Fruit fly (Drosophila melanogaster) ovary, adult (tissue): Measurements from ENCODE around the gene CG8620.

Experiments used
- CG17801 ChIP-seq: fragments of 200-800 bp; optimal IDR thresholded peaks from 2 replicates; lab custom pipeline; 2019; ENCODE audit warnings: missing biosample characterization, mild to moderate bottlenecking, missing genetic modification characterization, moderate library complexity; ENCODE audit not compliant: partially characterized antibody

The CG8620 gene

DNA sequence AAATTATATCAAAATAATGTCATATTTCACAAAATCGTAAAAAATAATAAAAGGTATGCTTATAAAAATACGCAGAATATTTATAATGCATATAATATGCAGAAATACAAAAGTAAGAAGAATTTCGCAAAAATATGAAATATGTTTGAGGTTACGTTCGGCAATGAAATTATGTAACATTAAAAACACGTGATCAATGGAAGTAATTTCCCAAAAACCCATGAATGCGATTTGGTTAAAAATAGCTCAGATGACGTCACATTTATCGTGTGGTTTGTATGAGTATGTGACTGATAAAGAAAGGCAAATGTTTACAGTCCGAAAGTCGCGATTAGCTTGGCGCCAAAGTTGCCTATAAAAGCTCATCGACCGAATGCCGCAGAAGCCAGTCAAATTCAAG is at the start of gene CG8620:
TSS of gene CG8620 (plus strand) at position 387 of the 400 bp plus-strand sequence.
- TF ChIP-seq CG17801 (GFP tag; lab: Kevin White, UChicago), result no peak

DNA sequence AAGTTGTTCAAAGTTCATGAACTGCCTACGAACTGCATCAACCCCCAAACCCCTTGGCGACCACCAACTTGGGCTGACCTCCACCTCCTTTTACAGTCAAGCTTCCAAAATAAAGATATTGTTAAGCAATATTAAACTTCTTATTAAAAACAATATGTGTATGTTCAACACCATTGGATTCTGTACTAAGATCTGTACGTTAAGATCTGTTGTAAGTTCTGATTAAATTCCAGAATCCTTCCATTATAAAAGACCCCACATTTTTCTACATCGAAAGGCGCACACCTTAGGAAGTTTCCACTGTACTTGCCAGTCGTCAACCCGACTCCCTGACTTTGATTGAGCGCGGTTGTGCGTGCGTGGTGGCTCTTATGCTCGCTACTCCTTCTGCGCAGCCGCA is 44.9 kb upstream of the CG8620 start:
- no peak for TF ChIP-seq CG17801 (GFP tag; lab: Kevin White, UChicago)

dm6 chr3L:7115944-7116343 is 42.0 kb upstream of the CG8620 start:
- TF ChIP-seq CG17801 (GFP tag; lab: Kevin White, UChicago), result no peak

DNA sequence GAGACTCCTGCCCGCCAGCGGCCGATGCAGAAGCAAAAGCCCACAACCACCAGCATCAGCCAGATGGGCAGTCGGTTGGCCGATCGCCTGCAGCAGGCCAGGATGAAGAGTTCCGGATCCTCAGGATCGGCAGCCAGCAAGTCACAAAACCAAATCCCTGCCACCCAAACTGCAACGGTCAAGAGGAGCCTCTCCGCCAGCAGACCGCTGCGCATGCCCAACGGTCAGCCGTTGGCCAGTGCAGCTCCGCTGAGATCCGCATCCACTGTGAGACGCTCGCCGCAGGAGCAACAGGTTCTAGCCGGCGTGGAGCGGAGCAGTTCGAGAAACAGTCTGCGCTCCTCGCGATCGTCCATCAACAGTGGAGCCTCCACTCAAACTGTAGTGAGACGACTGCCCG is 35.8 kb upstream of the CG8620 start:
- no peak for TF ChIP-seq CG17801 (GFP tag; lab: Kevin White, UChicago)

DNA sequence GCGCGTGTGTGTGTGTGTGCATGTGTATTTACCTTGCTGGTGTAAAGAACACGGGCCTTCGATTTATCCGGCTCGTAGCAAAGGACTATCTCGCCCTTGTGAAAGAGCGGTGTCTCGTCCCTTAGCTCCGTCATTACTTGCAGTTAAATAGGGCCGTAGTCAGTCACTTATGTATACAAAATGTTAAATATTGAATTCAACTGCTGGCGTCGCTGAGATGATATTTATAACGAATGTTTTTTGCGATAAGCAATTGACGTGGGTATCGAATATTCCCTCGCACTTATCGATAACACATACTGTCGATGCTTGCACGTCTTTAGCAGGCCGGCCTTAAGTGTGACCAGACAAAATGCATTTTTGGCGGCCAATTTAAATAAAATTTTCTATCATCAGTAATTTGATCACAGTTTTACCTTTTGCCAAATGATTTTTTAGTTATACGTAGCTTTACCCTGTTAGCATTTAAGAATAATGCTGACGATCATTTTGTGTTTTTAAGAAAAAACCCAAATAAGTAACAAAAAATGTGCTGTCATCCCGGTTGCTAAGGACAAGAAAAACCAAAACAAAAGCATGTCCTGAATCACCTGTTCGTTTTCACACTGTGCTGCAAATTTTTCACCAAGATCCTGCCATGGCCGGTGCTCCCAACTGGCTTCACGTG is 32.5 kb upstream of the CG8620 start, which contains the start of the genes msl-3 and BBS1:
TSS of gene msl-3 (minus strand) at position 245 of the 667 bp plus-strand sequence.
TSS of gene BBS1 (plus strand) at position 617 of the 667 bp plus-strand sequence.
- TF ChIP-seq CG17801 (GFP tag; lab: Kevin White, UChicago), result no peak

DNA sequence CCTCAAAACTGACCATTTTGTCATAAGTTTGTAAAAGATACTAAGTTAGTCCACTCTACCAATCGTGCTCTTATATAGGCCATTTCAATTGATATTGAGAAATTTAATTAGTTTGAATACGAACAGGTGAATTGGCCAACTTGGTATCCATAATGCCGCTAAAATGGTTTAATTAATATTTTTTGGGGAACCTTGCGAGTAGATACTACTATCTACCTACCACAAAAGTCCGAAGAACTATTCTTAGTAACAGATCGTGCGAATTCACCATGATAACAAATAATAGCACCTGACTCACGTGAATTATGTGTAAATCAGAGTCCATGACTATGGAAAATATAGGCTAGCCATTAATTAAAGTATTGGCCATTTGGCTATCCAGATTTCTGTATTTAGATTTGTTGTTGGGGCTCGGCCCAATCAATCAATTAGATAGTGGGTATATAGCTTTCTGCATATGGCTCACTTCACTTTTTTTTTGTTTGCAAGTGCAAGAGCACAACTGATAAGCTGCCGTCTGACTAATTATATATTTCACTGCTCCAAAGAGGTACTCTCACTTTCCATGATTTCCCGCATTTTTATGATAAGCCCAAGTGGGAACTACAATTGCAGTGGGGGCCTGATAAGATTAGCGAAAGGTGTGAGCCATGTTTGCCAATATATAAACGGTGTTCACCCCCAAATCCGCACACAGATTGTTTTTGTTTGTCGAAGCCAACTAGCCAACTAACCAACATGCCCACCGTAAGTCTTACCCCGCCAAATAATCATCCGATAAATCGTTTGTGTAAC is 29.5 kb upstream of the CG8620 start, which contains the start of the genes Acbp4 and Acbp6:
TSS of gene Acbp4 (minus strand) at position 51 of the 795 bp plus-strand sequence.
TSS of gene Acbp6 (plus strand) at position 690 of the 795 bp plus-strand sequence.
- no peak for TF ChIP-seq CG17801 (GFP tag; lab: Kevin White, UChicago)

- TF ChIP-seq CG17801 (GFP tag; lab: Kevin White, UChicago), result no peak
These were observed 27.3 kb upstream of the CG8620 start, which contains the start of gene Acbp3 for dm6 chr3L:7130574-7130973. Gene Acbp3 (plus strand): TSS chr3L:7130874.

- TF ChIP-seq CG17801 (GFP tag; lab: Kevin White, UChicago), result peak; percentile 21
These were observed 26.4 kb upstream of the CG8620 start, which contains the start of gene Acbp2 for dm6 chr3L:7131447-7131983. Gene Acbp2 (plus strand): TSS chr3L:7131863.

DNA sequence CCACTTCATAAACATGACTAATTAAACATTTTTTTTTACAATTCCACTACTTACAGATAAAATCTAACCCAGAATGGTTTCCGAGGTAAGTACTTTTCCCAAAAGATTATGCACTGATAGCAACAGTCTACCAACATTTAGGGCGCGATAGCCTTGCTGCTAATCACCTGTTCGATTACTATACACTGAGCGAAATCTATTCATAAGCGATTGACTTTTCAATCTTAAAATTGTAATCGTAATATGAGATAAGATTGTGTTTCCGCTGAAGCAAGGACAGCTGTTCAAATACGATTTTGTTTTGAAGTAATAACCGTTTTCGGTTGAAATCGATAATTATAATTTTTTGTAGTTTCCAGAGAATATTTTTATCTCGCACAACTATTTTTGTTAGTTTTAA is 25.3 kb upstream of the CG8620 start:
- no peak for TF ChIP-seq CG17801 (GFP tag; lab: Kevin White, UChicago)

DNA sequence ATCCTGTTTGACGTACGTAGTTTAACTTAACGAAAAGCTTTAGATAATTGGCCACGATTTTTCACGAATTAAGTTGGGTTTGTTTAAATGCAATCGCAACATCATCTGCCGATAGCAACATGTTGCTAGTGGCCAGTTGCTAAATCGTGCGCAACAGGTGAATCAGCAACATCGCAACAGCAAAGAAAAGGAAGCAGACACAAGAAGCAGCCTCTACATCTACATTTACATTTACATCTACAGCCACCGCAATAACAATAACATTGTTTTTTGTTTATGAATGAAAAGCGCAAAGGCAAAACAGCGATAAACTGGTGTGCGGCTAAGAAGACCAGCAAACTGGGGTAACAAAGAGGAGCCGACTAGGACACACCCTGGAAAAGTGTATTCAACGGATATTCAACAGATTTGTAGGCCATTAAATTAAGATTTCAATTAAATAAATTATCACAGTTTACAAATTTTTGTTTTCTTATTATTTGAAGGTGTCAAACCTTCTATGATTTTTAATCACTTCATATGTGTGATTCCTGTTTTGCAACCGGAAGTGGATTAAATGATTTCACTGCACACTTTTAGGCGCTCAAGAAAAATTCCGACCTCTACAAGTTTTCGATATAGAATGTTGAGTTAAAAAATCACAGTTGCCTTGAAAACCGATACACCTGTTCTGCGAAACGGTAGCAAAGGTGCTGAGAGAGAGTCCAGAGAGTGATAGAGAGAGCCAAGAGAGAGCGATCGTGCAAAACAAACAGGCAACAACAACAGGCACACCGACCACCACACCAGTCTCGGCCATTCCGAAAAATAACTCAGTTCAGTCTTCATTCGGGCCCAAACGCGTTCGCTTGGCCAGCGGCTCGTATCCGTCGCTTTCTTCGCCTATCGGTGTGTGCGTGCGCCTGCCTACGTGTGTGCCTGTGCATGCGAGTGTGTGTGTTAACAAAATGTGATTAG is 23.9 kb upstream of the CG8620 start, which contains the start of gene melt:
TSS of gene melt (plus strand) at position 818 of the 957 bp plus-strand sequence.
- TF ChIP-seq CG17801 (GFP tag; lab: Kevin White, UChicago), result peak; percentile 69

DNA sequence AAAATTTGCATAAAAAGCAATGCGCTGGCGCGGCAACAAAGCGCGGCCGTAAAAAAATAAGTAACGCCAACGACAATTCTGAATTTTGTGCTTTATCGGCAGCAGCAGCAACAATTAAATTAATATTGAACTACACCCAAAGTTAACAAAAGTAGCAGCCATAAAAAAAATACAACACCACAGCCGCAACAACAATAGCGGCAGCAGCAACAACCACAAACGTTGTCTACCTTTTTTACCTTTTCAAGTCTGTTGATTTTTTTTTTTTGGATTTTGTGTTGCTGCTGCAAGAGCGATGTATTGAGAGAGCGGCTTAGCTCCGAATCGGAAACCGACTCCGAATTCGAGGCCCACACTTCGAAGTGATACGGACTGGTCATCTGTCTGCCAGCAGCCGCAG is 23.1 kb upstream of the CG8620 start:
- peak; percentile 71 for TF ChIP-seq CG17801 (GFP tag; lab: Kevin White, UChicago)

- TF ChIP-seq CG17801 (GFP tag; lab: Kevin White, UChicago), result no peak
These were observed 21.2 kb upstream of the CG8620 start for dm6 chr3L:7136663-7137062.

DNA sequence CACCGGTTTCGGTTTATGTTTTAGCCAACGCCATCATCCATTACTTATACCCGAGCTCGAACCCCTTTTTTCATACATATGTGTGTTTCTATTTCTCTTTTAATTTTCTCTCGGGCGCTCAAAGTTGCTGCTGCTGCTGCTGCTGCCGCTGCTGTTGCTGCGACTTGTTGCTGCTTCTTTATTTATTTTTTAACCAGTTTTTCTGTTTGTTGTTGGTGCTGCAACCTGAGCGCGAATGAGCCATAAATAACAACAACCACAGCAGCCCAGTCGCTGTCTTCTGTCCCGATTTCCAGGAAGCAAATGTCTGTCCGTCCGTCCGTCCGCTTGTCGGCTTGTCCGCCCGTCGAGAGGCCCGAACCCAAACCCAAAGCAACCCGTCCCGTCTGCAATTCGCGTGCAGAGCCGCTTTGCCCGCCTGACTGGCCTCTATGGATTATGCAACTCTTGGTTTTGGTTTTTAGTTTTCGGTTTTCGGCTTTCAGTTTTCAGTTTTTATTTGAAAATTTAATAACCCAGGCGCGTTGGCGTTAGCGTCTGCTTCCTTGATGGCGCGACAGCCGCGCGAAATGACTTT is 20.2 kb upstream of the CG8620 start:
- no peak for TF ChIP-seq CG17801 (GFP tag; lab: Kevin White, UChicago)

- TF ChIP-seq CG17801 (GFP tag; lab: Kevin White, UChicago), result no peak
These were observed 14.6 kb upstream of the CG8620 start for dm6 chr3L:7143283-7143682.
